Worm (Caenorhabditis elegans): Measurements from ENCODE around the gene rnp-3.
A peak's percentile ranks its signal among the peaks of the same experiment; 100 is the strongest.

The rnp-3 gene

DNA sequence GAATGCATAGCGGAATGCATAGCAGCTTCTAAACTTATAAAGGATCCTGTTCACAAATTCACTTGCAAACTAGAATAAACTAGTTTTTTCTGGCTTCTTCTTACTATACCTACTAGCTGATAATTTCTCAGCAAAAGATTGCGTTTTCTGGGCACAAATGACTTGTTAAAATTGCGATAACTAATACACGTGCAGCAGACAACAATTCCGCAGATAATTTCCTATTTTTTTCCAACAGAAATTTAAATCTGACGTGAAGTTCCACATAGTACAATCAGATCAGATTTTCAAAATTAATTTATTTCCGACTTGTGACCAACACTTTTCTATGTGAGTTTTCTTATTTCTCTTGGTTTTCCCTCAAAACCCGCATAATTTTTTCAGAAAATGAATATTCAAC, 9.5 kb upstream of the rnp-3 start, which contains the start of gene scrm-8:
TSS of gene scrm-8 (plus strand) at position 301 of the 400 bp plus-strand sequence.
- TF ChIP-seq ceh-34 (tag; optimal IDR thresholded peaks at IDR 0.05) (no peak), elt-2 (tag; optimal IDR thresholded peaks at IDR 0.05) (no peak), fax-1 (tag; optimal IDR thresholded peaks at IDR 0.05) (no peak), hlh-30 (tag; optimal IDR thresholded peaks at IDR 0.05; ENCODE audit: insufficient read depth) (no peak), syd-9 (tag; optimal IDR thresholded peaks at IDR 0.05) (no peak), ceh-30 (tag; optimal IDR thresholded peaks at IDR 0.05) (no peak), lim-6 (tag; optimal IDR thresholded peaks at IDR 0.05) (no peak), ztf-16 (tag; optimal IDR thresholded peaks at IDR 0.05) (no peak), ceh-6 (GFP tag; optimal IDR thresholded peaks at IDR 0.05) (no peak), C08G9.2 (tag; optimal IDR thresholded peaks at IDR 0.05) (no peak), K02D7.2 (tag; optimal IDR thresholded peaks at IDR 0.05) (no peak)

DNA sequence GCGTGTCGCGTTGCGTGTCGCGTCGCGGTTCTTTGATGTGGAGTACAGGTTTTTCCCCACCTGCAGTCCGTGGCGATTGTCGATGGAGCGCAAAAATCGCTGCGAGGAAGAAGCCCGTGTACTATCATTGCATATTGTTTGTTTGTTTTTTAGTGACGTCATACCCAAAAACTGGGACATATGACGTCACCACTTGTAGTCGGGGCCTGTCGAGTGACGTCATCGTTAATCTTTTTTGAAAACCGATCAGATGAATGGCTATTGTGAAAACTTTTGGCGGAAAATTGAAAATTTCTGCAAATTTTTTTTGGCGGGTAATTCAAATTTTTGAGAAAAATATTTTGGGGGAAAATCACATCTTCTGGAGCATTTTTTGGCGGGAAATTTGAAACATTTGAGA, 6.6 kb upstream of the rnp-3 start:
- TF ChIP-seq fax-1 (tag; optimal IDR thresholded peaks at IDR 0.05) (no peak), ceh-24 (tag; optimal IDR thresholded peaks at IDR 0.05) (no peak), ahr-1 (tag; optimal IDR thresholded peaks at IDR 0.05) (no peak), ref-2 (tag; optimal IDR thresholded peaks at IDR 0.05) (no peak), ceh-19 (GFP tag; optimal IDR thresholded peaks at IDR 0.05) (no peak), che-1 (tag; optimal IDR thresholded peaks at IDR 0.05) (no peak), fkh-10 (GFP tag; optimal IDR thresholded peaks at IDR 0.05) (no peak), pat-9 (tag; optimal IDR thresholded peaks at IDR 0.05) (no peak)

DNA sequence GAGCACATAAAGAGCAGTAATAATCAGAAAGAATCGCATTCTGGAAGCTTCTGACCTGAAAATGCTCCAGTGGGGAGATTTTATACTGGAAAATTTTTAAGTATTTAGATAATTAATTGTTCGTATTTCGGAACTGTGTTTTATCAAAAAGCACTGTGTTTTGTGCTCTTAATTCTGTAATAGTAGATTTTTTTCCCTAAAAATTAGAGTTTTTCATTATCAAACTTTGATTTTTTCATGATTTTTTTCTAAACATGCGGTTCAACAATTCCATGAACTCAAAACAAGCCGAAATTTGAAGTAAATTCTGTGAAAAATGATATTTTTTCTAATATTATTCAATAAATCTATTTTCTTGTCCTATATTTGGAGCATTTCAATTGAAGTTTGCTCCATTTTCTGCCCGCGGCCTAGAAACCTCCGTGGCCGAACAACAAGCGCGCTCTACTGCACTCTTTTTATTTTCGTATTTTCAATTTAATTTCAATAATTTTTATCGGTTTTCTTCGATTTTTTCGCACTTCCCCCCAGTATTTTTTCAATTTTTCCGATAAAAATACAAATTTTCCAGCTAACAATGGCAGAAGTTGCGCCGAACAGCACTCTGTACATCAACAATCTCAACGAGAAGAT, 2.2 kb upstream of the rnp-3 start, which contains the start of the genes K08D10.13 and rnp-2:
TSS of gene K08D10.13 (minus strand) at position 51 of the 633 bp plus-strand sequence.
TSS of gene rnp-2 (plus strand) at position 546 of the 633 bp plus-strand sequence.
- peak; percentile 18 for TF ChIP-seq nfya-1 (tag; optimal IDR thresholded peaks at IDR 0.05)
- TF ChIP-seq C08G9.2 (tag; optimal IDR thresholded peaks at IDR 0.05): peak; percentile 63
- no peak for TF ChIP-seq ceh-45 (GFP tag; IDR thresholded peaks at IDR 0.05)
- peak; percentile 63 for TF ChIP-seq unc-42 (tag; optimal IDR thresholded peaks at IDR 0.05)
- TF ChIP-seq pros-1 (tag; optimal IDR thresholded peaks at IDR 0.05): no peak
- no peak for TF ChIP-seq pag-3 (tag; optimal IDR thresholded peaks at IDR 0.05; ENCODE audit: borderline replicate concordance)
- peak; percentile 35 for TF ChIP-seq tbx-2 (tag; optimal IDR thresholded peaks at IDR 0.05)
- TF ChIP-seq ceh-31 (tag; optimal IDR thresholded peaks at IDR 0.05): peak; percentile 57
- TF ChIP-seq ceh-24 (tag; optimal IDR thresholded peaks at IDR 0.05): no peak
- no peak for TF ChIP-seq hlh-13 (GFP tag; optimal IDR thresholded peaks at IDR 0.05)
- peak; percentile 28 for TF ChIP-seq tbx-7 (tag; optimal IDR thresholded peaks at IDR 0.05)
- TF ChIP-seq ceh-2 (tag; optimal IDR thresholded peaks at IDR 0.05): peak; percentile 36
- no peak for TF ChIP-seq eyg-1 (tag; optimal IDR thresholded peaks at IDR 0.05)

DNA sequence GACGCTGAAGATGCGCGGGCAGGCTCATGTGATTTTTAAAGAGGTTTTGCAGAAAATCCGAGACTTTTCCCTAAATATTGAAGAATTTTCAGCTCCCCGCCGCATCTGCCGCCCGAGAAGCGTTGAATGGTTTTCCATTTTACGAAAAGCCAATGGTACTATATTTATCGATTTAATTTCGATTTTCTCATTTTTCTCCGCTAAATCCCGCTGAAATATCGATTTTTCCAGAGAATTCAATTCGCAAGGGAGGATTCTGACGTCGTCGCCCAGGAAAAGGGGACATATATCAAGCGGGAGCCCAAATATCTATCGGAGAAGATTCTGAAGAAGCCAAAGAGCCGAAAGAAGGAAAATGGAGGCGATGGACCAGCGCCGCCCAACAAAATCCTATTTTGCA, 1.6 kb upstream of the rnp-3 start:
- TF ChIP-seq fkh-10 (GFP tag; optimal IDR thresholded peaks at IDR 0.05) (no peak), npax-4 (tag; optimal IDR thresholded peaks at IDR 0.05) (no peak), hlh-6 (tag; optimal IDR thresholded peaks at IDR 0.05) (no peak), rnt-1 (tag; optimal IDR thresholded peaks at IDR 0.05) (no peak)

DNA sequence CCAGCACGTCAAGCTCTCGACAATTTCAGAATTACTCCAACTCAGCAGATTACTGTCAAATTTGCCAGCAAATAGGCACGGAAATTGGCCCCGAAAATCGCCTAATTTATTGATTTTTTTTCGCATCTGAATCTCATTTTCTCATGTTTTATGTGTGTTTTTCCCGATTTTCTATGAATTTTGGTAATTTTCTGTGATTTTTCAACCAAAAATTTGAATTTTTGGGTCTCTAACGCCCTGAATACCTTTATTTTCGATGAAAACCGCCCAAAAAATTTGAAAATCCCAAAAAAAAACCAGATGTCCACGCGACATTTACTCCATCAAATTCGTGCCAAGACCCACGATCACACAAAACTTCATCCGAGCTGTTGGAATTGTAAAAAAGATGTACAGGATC, 2.2 kb downstream of the rnp-3 start, which contains the start of gene dnj-15:
TSS of gene dnj-15 (plus strand) at position 301 of the 400 bp plus-strand sequence.
- TF ChIP-seq nfya-1 (tag; optimal IDR thresholded peaks at IDR 0.05) (no peak), pha-2 (tag; optimal IDR thresholded peaks at IDR 0.05) (no peak), C38D4.7 (GFP tag; optimal IDR thresholded peaks at IDR 0.05) (no peak), pag-3 (tag; optimal IDR thresholded peaks at IDR 0.05; ENCODE audit: borderline replicate concordance) (no peak), ets-4 (tag; optimal IDR thresholded peaks at IDR 0.05) (no peak), sox-4 (tag; optimal IDR thresholded peaks at IDR 0.05) (no peak), ceh-30 (tag; optimal IDR thresholded peaks at IDR 0.05) (no peak), unc-86 (tag; optimal IDR thresholded peaks at IDR 0.05) (no peak), che-1 (tag; optimal IDR thresholded peaks at IDR 0.05) (no peak), eyg-1 (tag; optimal IDR thresholded peaks at IDR 0.05) (no peak), ahr-1 (tag; optimal IDR thresholded peaks at IDR 0.05) (no peak), ama-1 (optimal IDR thresholded peaks at IDR 0.05) (no peak), npax-4 (tag; optimal IDR thresholded peaks at IDR 0.05) (no peak), ztf-16 (tag; optimal IDR thresholded peaks at IDR 0.05) (no peak), pha-4 (tag; optimal IDR thresholded peaks at IDR 0.05) (no peak), ceh-2 (tag; optimal IDR thresholded peaks at IDR 0.05) (no peak), Y22D7AL.16 (tag; optimal IDR thresholded peaks at IDR 0.05) (no peak), pros-1 (tag; optimal IDR thresholded peaks at IDR 0.05) (no peak), dmd-4 (tag; optimal IDR thresholded peaks at IDR 0.05; ENCODE audit: borderline replicate concordance) (no peak)

All from whole organism, late embryonic.